Fruit fly (Drosophila melanogaster) whole organism, embryonic: Measurements from ENCODE around the gene Lim3.

Experiments
- Atf-2 ChIP-seq: fragments of 200-800 bp; sonication (Bioruptor generic); optimal IDR thresholded peaks from 2 replicates; lab custom pipeline; 2016; ENCODE audit warnings: missing biosample characterization, missing genetic modification characterization
- CG10274 ChIP-seq: fragments of 200-800 bp; sonication (Bioruptor generic); optimal IDR thresholded peaks from 3 replicates; lab custom pipeline; 2017; ENCODE audit warnings: missing biosample characterization, mild to moderate bottlenecking, missing genetic modification characterization
- CG11093 ChIP-seq: fragments of 200-800 bp; sonication (Bioruptor generic); IDR thresholded peaks from 3 replicates; pipeline ENCODE4 v1.3.6; 2022; ENCODE audit warnings: missing biosample characterization, missing genetic modification characterization
- CG11695 ChIP-seq: fragments of 200-800 bp; sonication (Bioruptor generic); IDR thresholded peaks from 3 replicates; pipeline ENCODE4 v1.3.6; 2022; ENCODE audit warnings: missing biosample characterization, missing genetic modification characterization
- CG1233 ChIP-seq: fragments of 200-800 bp; sonication (Bioruptor generic); optimal IDR thresholded peaks from 4 replicates; lab custom pipeline; 2018; ENCODE audit warnings: missing biosample characterization, mild to moderate bottlenecking, missing genetic modification characterization
- CG13624 ChIP-seq: fragments of 200-800 bp; sonication (Bioruptor generic); optimal IDR thresholded peaks from 2 replicates; lab custom pipeline; 2016; ENCODE audit warnings: missing biosample characterization, missing genetic modification characterization
- CG14860 ChIP-seq: fragments of 200-800 bp; sonication (Bioruptor generic); IDR thresholded peaks from 3 replicates; pipeline ENCODE4 v1.3.6; 2022; ENCODE audit warnings: missing biosample characterization, missing genetic modification characterization; ENCODE audit not compliant: partially characterized antibody
- CG14965 ChIP-seq: fragments of 200-800 bp; sonication (Bioruptor generic); optimal IDR thresholded peaks from 2 replicates; lab custom pipeline; 2016; ENCODE audit warnings: missing biosample characterization, missing genetic modification characterization, borderline replicate concordance
- CG1602 ChIP-seq: fragments of 200-800 bp; sonication (Bioruptor generic); optimal IDR thresholded peaks from 3 replicates; lab custom pipeline; 2016; ENCODE audit warnings: missing biosample characterization, missing genetic modification characterization
- CG18764 ChIP-seq: fragments of 200-800 bp; sonication (Bioruptor generic); optimal IDR thresholded peaks from 3 replicates; lab custom pipeline; 2016; ENCODE audit warnings: missing biosample characterization, missing genetic modification characterization
- CG2712 ChIP-seq: fragments of 200-800 bp; optimal IDR thresholded peaks from 3 replicates; lab custom pipeline; 2019; ENCODE audit warnings: missing biosample characterization, mild to moderate bottlenecking, missing genetic modification characterization, moderate library complexity
- CG3838 ChIP-seq: fragments of 200-800 bp; sonication (Bioruptor generic); optimal IDR thresholded peaks from 3 replicates; lab custom pipeline; 2016; ENCODE audit warnings: missing biosample characterization, missing genetic modification characterization
- CG4617 ChIP-seq: fragments of 200-800 bp; sonication (Bioruptor generic); optimal IDR thresholded peaks from 3 replicates; lab custom pipeline; 2016; ENCODE audit warnings: missing biosample characterization, missing genetic modification characterization, borderline replicate concordance
- CG6175 ChIP-seq: fragments of 200-800 bp; sonication (Bioruptor generic); IDR thresholded peaks from 3 replicates; pipeline ENCODE4 v1.3.6; 2022; ENCODE audit warnings: missing biosample characterization, missing genetic modification characterization
- CG6654 ChIP-seq: fragments of 200-800 bp; sonication (Bioruptor generic); optimal IDR thresholded peaks from 2 replicates; lab custom pipeline; 2017; ENCODE audit warnings: missing biosample characterization, mild to moderate bottlenecking, missing genetic modification characterization
- CG6683 ChIP-seq: fragments of 200-800 bp; sonication (Bioruptor generic); optimal IDR thresholded peaks from 2 replicates; lab custom pipeline; 2017; ENCODE audit warnings: missing biosample characterization, mild to moderate bottlenecking, missing genetic modification characterization, missing genetic modification reagents
- CG6689 ChIP-seq: fragments of 200-800 bp; sonication (Bioruptor generic); IDR thresholded peaks from 2 replicates; pipeline ENCODE4 v1.3.6; 2022; ENCODE audit warnings: missing biosample characterization, missing genetic modification characterization
- CG7745 ChIP-seq: fragments of 200-800 bp; sonication (Bioruptor generic); optimal IDR thresholded peaks from 2 replicates; lab custom pipeline; 2018; ENCODE audit warnings: missing biosample characterization, mild to moderate bottlenecking, missing genetic modification characterization, moderate library complexity
- CG8290 ChIP-seq, 3 experiments: fragments of 200-800 bp; sonication (Bioruptor generic); optimal IDR thresholded peaks; 2 replicates each; lab custom pipeline; 2016 to 2019; ENCODE audit warnings: missing biosample characterization in 3 of 3, missing genetic modification characterization in 3 of 3, mild to moderate bottlenecking in 2 of 3, moderate library complexity in 1 of 3
- Camta ChIP-seq: fragments of 200-800 bp; sonication (Bioruptor generic); optimal IDR thresholded peaks from 2 replicates; lab custom pipeline; 2016; ENCODE audit warnings: missing biosample characterization, missing genetic modification characterization
- Dip3 ChIP-seq: fragments of 200-800 bp; sonication (Bioruptor generic); optimal IDR thresholded peaks from 3 replicates; lab custom pipeline; 2016; ENCODE audit warnings: missing biosample characterization, missing genetic modification characterization
- Doc3 ChIP-seq: fragments of 200-800 bp; sonication (Bioruptor generic); IDR thresholded peaks from 3 replicates; pipeline ENCODE4 v1.3.6; 2022; ENCODE audit warnings: missing biosample characterization, missing genetic modification characterization; ENCODE audit not compliant: partially characterized antibody
- Dref ChIP-seq: fragments of 200-800 bp; sonication (Bioruptor generic); IDR thresholded peaks from 2 replicates; pipeline ENCODE4 v1.3.6; 2022; ENCODE audit warnings: missing biosample characterization, missing genetic modification characterization
- E2f2 ChIP-seq: fragments of 200-800 bp; sonication (Bioruptor generic); IDR thresholded peaks from 2 replicates; pipeline ENCODE4 v1.3.6; 2022; ENCODE audit warnings: missing biosample characterization, missing genetic modification characterization
- Elba2 ChIP-seq: fragments of 200-800 bp; sonication (Bioruptor generic); optimal IDR thresholded peaks from 3 replicates; lab custom pipeline; 2016; ENCODE audit warnings: missing biosample characterization, missing genetic modification characterization
- Fer3 ChIP-seq: fragments of 200-800 bp; sonication (Bioruptor generic); optimal IDR thresholded peaks from 2 replicates; lab custom pipeline; 2018; ENCODE audit warnings: missing biosample characterization, mild to moderate bottlenecking, missing genetic modification characterization, moderate library complexity
- Mad ChIP-seq: fragments of 200-800 bp; sonication (Bioruptor generic); optimal IDR thresholded peaks from 2 replicates; lab custom pipeline; 2016; ENCODE audit warnings: missing biosample characterization, missing genetic modification characterization
- Myb ChIP-seq: fragments of 200-800 bp; sonication (Bioruptor generic); optimal IDR thresholded peaks from 2 replicates; lab custom pipeline; 2016; ENCODE audit warnings: missing biosample characterization, missing genetic modification characterization
- Oli ChIP-seq: fragments of 200-800 bp; sonication (Bioruptor generic); optimal IDR thresholded peaks from 2 replicates; lab custom pipeline; 2018; ENCODE audit warnings: missing biosample characterization, mild to moderate bottlenecking, missing genetic modification characterization, moderate library complexity
- Opbp ChIP-seq: fragments of 200-800 bp; sonication (Bioruptor generic); IDR thresholded peaks from 3 replicates; pipeline ENCODE4 v1.3.6; 2022; ENCODE audit warnings: missing biosample characterization, missing genetic modification characterization; ENCODE audit not compliant: partially characterized antibody
- Ravus ChIP-seq: fragments of 200-800 bp; sonication (Bioruptor generic); IDR thresholded peaks from 2 replicates; pipeline ENCODE4 v1.3.6; 2022; ENCODE audit warnings: missing biosample characterization, missing genetic modification characterization
- Scr ChIP-seq: fragments of 200-800 bp; sonication (Bioruptor generic); IDR thresholded peaks from 2 replicates; pipeline ENCODE4 v1.3.6; 2022; ENCODE audit warnings: missing biosample characterization, missing genetic modification characterization; ENCODE audit not compliant: partially characterized antibody
- Taf1 ChIP-seq: fragments of 200-800 bp; sonication (Bioruptor generic); IDR thresholded peaks from 2 replicates; pipeline ENCODE4 v1.3.6; 2022; ENCODE audit warnings: missing biosample characterization, missing genetic modification characterization
- ara ChIP-seq: fragments of 200-800 bp; sonication (Bioruptor generic); IDR thresholded peaks from 2 replicates; pipeline ENCODE4 v1.3.6; 2022; ENCODE audit warnings: missing biosample characterization, missing genetic modification characterization
- az2 ChIP-seq: fragments of 200-800 bp; sonication (Bioruptor generic); optimal IDR thresholded peaks from 3 replicates; lab custom pipeline; 2016; ENCODE audit warnings: missing biosample characterization, missing genetic modification characterization
- cato ChIP-seq: fragments of 200-800 bp; sonication (Bioruptor generic); optimal IDR thresholded peaks from 2 replicates; lab custom pipeline; 2016; ENCODE audit warnings: missing biosample characterization, missing genetic modification characterization, borderline replicate concordance
- dati ChIP-seq: fragments of 200-800 bp; sonication (Bioruptor generic); IDR thresholded peaks from 2 replicates; pipeline ENCODE4 v1.3.6; 2022; ENCODE audit warnings: missing biosample characterization, missing genetic modification characterization
- dm ChIP-seq: fragments of 200-800 bp; sonication (Bioruptor generic); optimal IDR thresholded peaks from 3 replicates; lab custom pipeline; 2016; ENCODE audit warnings: missing biosample characterization, missing genetic modification characterization
- hbn ChIP-seq: fragments of 200-800 bp; sonication (Bioruptor generic); IDR thresholded peaks from 2 replicates; pipeline ENCODE4 v1.3.6; 2022; ENCODE audit warnings: missing biosample characterization, missing genetic modification characterization; ENCODE audit not compliant: partially characterized antibody
- nerfin-1 ChIP-seq: fragments of 200-800 bp; sonication (Bioruptor generic); optimal IDR thresholded peaks from 3 replicates; lab custom pipeline; 2019; ENCODE audit warnings: missing biosample characterization, mild to moderate bottlenecking, missing genetic modification characterization, moderate library complexity
- nerfin-2 ChIP-seq: fragments of 200-800 bp; sonication (Bioruptor generic); IDR thresholded peaks from 2 replicates; pipeline ENCODE4 v1.3.6; 2022; ENCODE audit warnings: missing biosample characterization, missing genetic modification characterization; ENCODE audit not compliant: partially characterized antibody
- shn ChIP-seq: fragments of 200-800 bp; sonication (Bioruptor generic); optimal IDR thresholded peaks from 3 replicates; lab custom pipeline; 2016; ENCODE audit warnings: missing biosample characterization, missing genetic modification characterization
- stc ChIP-seq: fragments of 200-800 bp; sonication (Bioruptor generic); IDR thresholded peaks from 2 replicates; pipeline ENCODE4 v1.3.6; 2022; ENCODE audit warnings: missing biosample characterization, missing genetic modification characterization
- tio ChIP-seq: fragments of 200-800 bp; sonication (Bioruptor generic); optimal IDR thresholded peaks from 2 replicates; lab custom pipeline; 2017; ENCODE audit warnings: missing biosample characterization, missing genetic modification characterization, inconsistent platforms
- tna ChIP-seq: fragments of 200-800 bp; sonication (Bioruptor generic); IDR thresholded peaks from 2 replicates; pipeline ENCODE4 v1.3.6; 2022; ENCODE audit warnings: missing biosample characterization, missing genetic modification characterization; ENCODE audit not compliant: partially characterized antibody
- twi ChIP-seq: fragments of 200-800 bp; optimal IDR thresholded peaks from 2 replicates; lab custom pipeline; 2019; ENCODE audit warnings: missing biosample characterization, mild to moderate bottlenecking, missing genetic modification characterization, moderate library complexity
- vvl ChIP-seq: fragments of 200-800 bp; sonication (Bioruptor generic); IDR thresholded peaks from 2 replicates; pipeline ENCODE4 v1.3.6; 2022; ENCODE audit warnings: missing biosample characterization, missing genetic modification characterization
- wor ChIP-seq: fragments of 200-800 bp; sonication (Bioruptor generic); IDR thresholded peaks from 2 replicates; pipeline ENCODE4 v1.3.6; 2022; ENCODE audit warnings: missing biosample characterization, missing genetic modification characterization
- zen2 ChIP-seq: fragments of 200-800 bp; sonication (Bioruptor generic); IDR thresholded peaks from 3 replicates; pipeline ENCODE4 v1.3.6; 2022; ENCODE audit warnings: missing biosample characterization, missing genetic modification characterization; ENCODE audit not compliant: partially characterized antibody

Lim3 gene

DNA sequence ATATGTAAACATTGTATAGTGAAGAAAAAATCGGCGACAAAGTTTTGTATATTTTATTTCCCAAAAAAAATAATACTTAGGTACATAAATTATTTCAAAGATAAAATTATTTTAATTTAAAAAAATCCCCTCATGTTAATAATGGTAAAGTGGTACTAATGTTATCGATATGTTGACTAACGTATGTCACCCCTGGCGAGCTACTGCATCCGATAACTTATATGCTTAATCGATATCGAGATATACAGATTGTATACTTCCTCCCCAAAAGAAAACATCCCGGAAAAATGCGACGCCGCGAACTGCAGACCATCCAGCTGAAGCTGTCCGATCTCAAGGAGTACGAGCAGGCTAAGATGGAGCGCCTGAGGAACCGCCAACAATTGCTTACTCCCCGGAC, 43.5 kb downstream of the Lim3 start, which contains the start of gene CG17343 (continued):
- TF ChIP-seq Camta (GFP tag; lab: Kevin White, UChicago) (no peak), Fer3 (tag; lab: Kevin White, UChicago) (no peak), Myb (GFP tag; lab: Kevin White, UChicago) (peak; percentile 33), Dip3 (GFP tag; lab: Kevin White, UChicago) (no peak), Dref (peak; percentile 91), Doc3 (GFP tag; lab: Robert Waterston, UW) (peak; percentile 77), CG4617 (GFP tag; lab: Kevin White, UChicago) (peak; percentile 41), tio (GFP tag; lab: Kevin White, UChicago) (no peak), hbn (GFP tag; lab: Robert Waterston, UW) (peak; percentile 79), E2f2 (GFP tag; lab: Robert Waterston, UW) (peak; percentile 53), CG11695 (GFP tag; lab: Robert Waterston, UW) (no peak), CG1233 (GFP tag; lab: Kevin White, UChicago) (no peak), CG6654 (GFP tag; lab: Kevin White, UChicago) (no peak), CG6175 (GFP tag; lab: Robert Waterston, UW) (no peak), cato (GFP tag; lab: Kevin White, UChicago) (no peak), CG18764 (GFP tag; lab: Kevin White, UChicago) (no peak), zen2 (GFP tag; lab: Robert Waterston, UW) (peak; percentile 98), nerfin-2 (GFP tag; lab: Robert Waterston, UW) (peak; percentile 98), Oli (tag; lab: Kevin White, UChicago) (no peak), nerfin-1 (tag; lab: Kevin White, UChicago) (no peak), twi (tag; lab: Kevin White, UChicago) (no peak), CG2712 (tag; lab: Kevin White, UChicago) (peak; percentile 18), ara (no peak), CG14860 (GFP tag; lab: Robert Waterston, UW) (peak; percentile 94), CG10274 (no peak), Taf1 (GFP tag; lab: Robert Waterston, UW) (no peak), Mad (GFP tag; lab: Kevin White, UChicago) (no peak), CG3838 (GFP tag; lab: Kevin White, UChicago) (no peak), tna (peak; percentile 98), stc (no peak), CG6689 (GFP tag; lab: Robert Waterston, UW) (no peak), Scr (GFP tag; lab: Robert Waterston, UW) (peak; percentile 83), CG11093 (GFP tag; lab: Robert Waterston, UW) (no peak), Elba2 (GFP tag; lab: Kevin White, UChicago) (no peak), CG1602 (GFP tag; lab: Kevin White, UChicago) (no peak), Atf-2 (GFP tag; lab: Kevin White, UChicago) (no peak), wor (GFP tag; lab: Robert Waterston, UW) (no peak), CG8290 (GFP tag; optimal IDR thresholded peaks at IDR 0.05; lab: Kevin White, UChicago) (no peak), CG8290 (tag; optimal IDR thresholded peaks at IDR 0.05; lab: Kevin White, UChicago) (no peak), Ravus (GFP tag; lab: Robert Waterston, UW) (no peak), CG13624 (GFP tag; lab: Kevin White, UChicago) (no peak), az2 (GFP tag; lab: Kevin White, UChicago) (no peak), dm (GFP tag; lab: Kevin White, UChicago) (no peak), Opbp (GFP tag; lab: Robert Waterston, UW) (peak; percentile 91; the same call in 2 of the 3 replicates), CG14965 (no peak), CG7745 (tag; lab: Kevin White, UChicago) (no peak), dati (GFP tag; lab: Robert Waterston, UW) (no peak), CG6683 (GFP tag; lab: Kevin White, UChicago) (no peak), shn (GFP tag; lab: Kevin White, UChicago) (no peak), vvl (GFP tag; lab: Robert Waterston, UW) (no peak)
